Fruit fly (Drosophila melanogaster) whole organism, larva: ENCODE results near the gene RpL34b.

Experiments used
- noc ChIP-seq: fragments of 200-800 bp; sonication (Bioruptor generic); optimal IDR thresholded peaks from 3 replicates; lab custom pipeline; 2019; ENCODE audit warnings: missing biosample characterization, mild to moderate bottlenecking, missing genetic modification characterization, moderate library complexity

The RpL34b gene

dm6 chr3R:9359393-9359792 lies 41.6 kb downstream of the RpL34b start:
- TF ChIP-seq noc = no peak

- no peak for TF ChIP-seq noc
These were observed 45.8 kb downstream of the RpL34b start, which contains the start of gene CG43675 for dm6 chr3R:9355195-9355594. TSS of gene CG43675 (plus strand) at chr3R:9355495.

dm6 chr3R:9353276-9353652 lies 47.8 kb downstream of the RpL34b start:
- peak; percentile 71 for TF ChIP-seq noc

- no peak for TF ChIP-seq noc
These were observed 48.3 kb downstream of the RpL34b start for dm6 chr3R:9352595-9353275.

- TF ChIP-seq noc = peak; percentile 85
These were observed 49.3 kb downstream of the RpL34b start for dm6 chr3R:9351415-9352379.

dm6 chr3R:9350561-9351379 lies 50.3 kb downstream of the RpL34b start:
- TF ChIP-seq noc = no peak
